Fruit fly (Drosophila melanogaster): ENCODE data around the gene salt.

salt gene

dm6 chr3R:31704524-31705215 is 49.8 kb downstream of the salt start (continued):
- TF ChIP-seq NFAT (GFP tag; IDR thresholded peaks at IDR 0.05): no peak
- TF ChIP-seq bsh (GFP tag; optimal IDR thresholded peaks at IDR 0.05): peak in 1 of 2 experiments; percentile 61
- peak; percentile 92 for TF ChIP-seq CG4404 (GFP tag; IDR thresholded peaks at IDR 0.05)
- TF ChIP-seq Oli (tag; optimal IDR thresholded peaks at IDR 0.05): peak; percentile 27
- peak; percentile 40; the same call in 1 of the 2 replicates for TF ChIP-seq peb (GFP tag; IDR thresholded peaks at IDR 0.05)
- no peak for TF ChIP-seq CG7928 (GFP tag; optimal IDR thresholded peaks at IDR 0.05)
- TF ChIP-seq CG13624 (GFP tag; optimal IDR thresholded peaks at IDR 0.05): no peak
- TF ChIP-seq CG42726 (GFP tag; IDR thresholded peaks at IDR 0.05; ENCODE audit: partially characterized antibody): no peak
- TF ChIP-seq lov (optimal IDR thresholded peaks at IDR 0.05): no peak
- peak; percentile 75; the same call in 2 of the 3 replicates for TF ChIP-seq lov (GFP tag; IDR thresholded peaks at IDR 0.05)
- TF ChIP-seq lola (GFP tag; optimal IDR thresholded peaks at IDR 0.05): peak in 1 of 3 experiments; percentile 85
- TF ChIP-seq Ptx1 (GFP tag; IDR thresholded peaks at IDR 0.05): peak; percentile 43; the same call in 1 of the 2 replicates
- TF ChIP-seq CG6689 (GFP tag; IDR thresholded peaks at IDR 0.05): peak; percentile 62
- no peak for TF ChIP-seq CG12071 (GFP tag; optimal IDR thresholded peaks at IDR 0.05)
- TF ChIP-seq bcd (GFP tag; optimal IDR thresholded peaks at IDR 0.05): peak; percentile 11
- TF ChIP-seq otp (GFP tag; IDR thresholded peaks at IDR 0.05): peak; percentile 73
- TF ChIP-seq CG12155 (GFP tag; optimal IDR thresholded peaks at IDR 0.05): peak; percentile 23
- peak; percentile 61 for TF ChIP-seq nmo (GFP tag; optimal IDR thresholded peaks at IDR 0.05)
- peak; percentile 28 for TF ChIP-seq tio (GFP tag; optimal IDR thresholded peaks at IDR 0.05)
- no peak for TF ChIP-seq MTF-1 (GFP tag; optimal IDR thresholded peaks at IDR 0.05; ENCODE audit: borderline replicate concordance)
- no peak for TF ChIP-seq gcm2 (GFP tag; optimal IDR thresholded peaks at IDR 0.05)
- peak; percentile 43 for TF ChIP-seq fd96Cb (tag; optimal IDR thresholded peaks at IDR 0.05)
- TF ChIP-seq CG7745 (tag; optimal IDR thresholded peaks at IDR 0.05): peak; percentile 64
- peak; percentile 89 for TF ChIP-seq Xrp1 (GFP tag; IDR thresholded peaks at IDR 0.05)
- TF ChIP-seq Hr78 (GFP tag; optimal IDR thresholded peaks at IDR 0.05): no peak
- no peak for TF ChIP-seq scrt (GFP tag; optimal IDR thresholded peaks at IDR 0.05)
- TF ChIP-seq sqz (GFP tag; optimal IDR thresholded peaks at IDR 0.05): no peak
- peak; percentile 84 for TF ChIP-seq CG10979 (tag; optimal IDR thresholded peaks at IDR 0.05)
- TF ChIP-seq CG33557 (GFP tag; optimal IDR thresholded peaks at IDR 0.05): peak; percentile 76
- TF ChIP-seq CG13775 (GFP tag; optimal IDR thresholded peaks at IDR 0.05): peak; percentile 62
- peak; percentile 13 for TF ChIP-seq tap (tag; optimal IDR thresholded peaks at IDR 0.05)
- peak; percentile 53 for TF ChIP-seq CG1024 (GFP tag; IDR thresholded peaks at IDR 0.05)
- TF ChIP-seq CG4617 (GFP tag; optimal IDR thresholded peaks at IDR 0.05; ENCODE audit: borderline replicate concordance): no peak
- no peak for TF ChIP-seq rib (GFP tag; IDR thresholded peaks at IDR 0.05)
- peak; percentile 43 for TF ChIP-seq CoRest (tag; optimal IDR thresholded peaks at IDR 0.05)
- TF ChIP-seq ssp (GFP tag; IDR thresholded peaks at IDR 0.05): peak; percentile 49
- TF ChIP-seq gcm (GFP tag; optimal IDR thresholded peaks at IDR 0.05): peak; percentile 72
- TF ChIP-seq bigmax (GFP tag; optimal IDR thresholded peaks at IDR 0.05): no peak
- peak; percentile 88 for TF ChIP-seq zfh1 (GFP tag; IDR thresholded peaks at IDR 0.05)
- TF ChIP-seq sim (GFP tag; IDR thresholded peaks at IDR 0.05): no peak
- peak; percentile 49 for TF ChIP-seq grau (tag; optimal IDR thresholded peaks at IDR 0.05)
- TF ChIP-seq odd (GFP tag; optimal IDR thresholded peaks at IDR 0.05): peak; percentile 18
- TF ChIP-seq lab (GFP tag; optimal IDR thresholded peaks at IDR 0.05): no peak
- TF ChIP-seq Meics (GFP tag; optimal IDR thresholded peaks at IDR 0.05): no peak
- TF ChIP-seq CG8478 (optimal IDR thresholded peaks at IDR 0.05): no peak
- TF ChIP-seq mirr (GFP tag; optimal IDR thresholded peaks at IDR 0.05): no peak
- 0 out of 2 replicates have a peak, but pooled peaks have one; percentile 24 for TF ChIP-seq ap (GFP tag; IDR thresholded peaks at IDR 0.05)
- TF ChIP-seq dysf (GFP tag; IDR thresholded peaks at IDR 0.05): 0 out of 3 replicates have a peak, but pooled peaks have one; percentile 20
- TF ChIP-seq CG15011 (GFP tag; optimal IDR thresholded peaks at IDR 0.05): no peak

Measured in whole organism, embryonic.